Worm (Caenorhabditis elegans) whole organism, L4/young adult: Measurements from ENCODE around the gene C35D10.10.

Experiments
- W03F9.2 ChIP-seq: fragments of 150-350 bp; optimal IDR thresholded peaks from 2 replicates; lab custom pipeline; 2014; ENCODE audit warnings: missing biosample characterization, missing genetic modification characterization
- dao-5 ChIP-seq: sonication (generic microtip); optimal IDR thresholded peaks from 2 replicates; lab custom pipeline; 2016; ENCODE audit warnings: missing genotype, missing genetic modification characterization, moderate library complexity, missing compliant biosample characterization
- him-1 ChIP-seq: sonication (generic microtip); optimal IDR thresholded peaks from 2 replicates; lab custom pipeline; 2016; ENCODE audit warnings: missing genotype, missing genetic modification reagents, missing genetic modification characterization, missing compliant biosample characterization

DNA sequence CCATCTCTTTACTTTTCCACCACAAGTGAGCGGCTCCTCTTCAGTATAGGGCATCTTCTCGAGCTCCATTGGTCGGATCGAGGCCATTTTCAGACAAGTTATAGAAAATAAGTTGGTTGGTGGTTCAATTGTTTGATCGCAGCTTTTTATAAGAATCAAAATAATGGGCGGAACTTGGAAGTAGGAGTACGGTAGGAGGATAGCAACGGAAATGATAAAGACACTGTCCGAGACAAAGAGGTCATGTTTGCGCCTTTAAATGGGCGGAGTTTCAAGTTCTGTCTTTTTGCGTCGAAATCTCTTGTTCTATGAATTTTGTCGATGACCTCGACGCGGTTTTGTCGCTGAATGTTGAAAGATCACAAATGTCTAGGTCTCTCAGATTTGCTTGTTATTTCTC lies 39.5 kb downstream of the C35D10.10 start, which contains the start of gene F26A1.8:
- no peak for TF ChIP-seq W03F9.2 (tag; lab: Kevin White, UChicago)
- TF ChIP-seq him-1 = no peak
- TF ChIP-seq dao-5 (tag; lab: Kevin White, UChicago) = no peak
